Worm (Caenorhabditis elegans) whole organism, L4 larva: Measurements from ENCODE around the gene srh-36.

Source experiments
- F26F4.8 ChIP-seq: fragments of 200-800 bp; sonication (Bioruptor generic); conservative IDR thresholded peaks from 2 replicates; pipeline ENCODE4 v1.3.6; 2022; ENCODE audit warnings: missing genetic modification characterization, missing compliant biosample characterization
- R02D3.7 ChIP-seq: fragments of 150-350 bp; sonication (generic microtip); optimal IDR thresholded peaks from 3 replicates; lab custom pipeline; 2014; ENCODE audit warnings: missing biosample characterization, missing genetic modification characterization
- T26A8.4 ChIP-seq: fragments of 200-800 bp; sonication (Bioruptor generic); IDR thresholded peaks from 2 replicates; pipeline ENCODE4 v1.3.6; 2022; ENCODE audit warnings: missing genetic modification characterization, missing compliant biosample characterization
- Y105C5A.15 ChIP-seq: fragments of 200-800 bp; sonication (Bioruptor generic); IDR thresholded peaks from 2 replicates; pipeline ENCODE4 v1.3.6; 2022; ENCODE audit warnings: missing genetic modification characterization, missing compliant biosample characterization
- aha-1 ChIP-seq: fragments of 150-350 bp; peaks from one replicate; lab custom pipeline; 2014; ENCODE audit warnings: missing biosample characterization, missing genetic modification characterization
- ama-1 ChIP-seq: fragments of 150-350 bp; optimal IDR thresholded peaks from 2 replicates; lab custom pipeline; 2014; ENCODE audit warnings: inconsistent platforms, mixed read lengths
- arid-1 ChIP-seq: fragments of 200-800 bp; sonication (Bioruptor generic); conservative IDR thresholded peaks from 2 replicates; pipeline ENCODE4 v1.3.6; 2022; ENCODE audit warnings: missing genetic modification reagents, missing genetic modification characterization, missing compliant biosample characterization
- ceh-20 ChIP-seq: fragments of 200-800 bp; sonication (Bioruptor generic); IDR thresholded peaks from 2 replicates; pipeline ENCODE4 v1.3.6; 2022; ENCODE audit warnings: missing genetic modification reagents, missing genetic modification characterization, missing compliant biosample characterization
- ceh-62 ChIP-seq: sonication (generic microtip); optimal IDR thresholded peaks from 2 replicates; lab custom pipeline; 2017; ENCODE audit warnings: missing biosample characterization, missing genetic modification characterization
- ceh-82 ChIP-seq: sonication (generic microtip); optimal IDR thresholded peaks from 2 replicates; lab custom pipeline; 2017; ENCODE audit warnings: missing biosample characterization, missing genetic modification characterization
- cey-2 ChIP-seq: sonication (generic microtip); optimal IDR thresholded peaks from 3 replicates; lab custom pipeline; 2017; ENCODE audit warnings: missing genetic modification characterization, mild to moderate bottlenecking, missing compliant biosample characterization, antibody characterized with exemption, borderline replicate concordance; ENCODE audit not compliant: insufficient read depth
- daf-12 ChIP-seq: fragments of 150-350 bp; optimal IDR thresholded peaks from 2 replicates; lab custom pipeline; 2014; ENCODE audit warnings: missing biosample characterization, missing genetic modification reagents, missing genetic modification characterization
- daf-16 ChIP-seq, 3 experiments: sonication (generic microtip); optimal IDR thresholded peaks; 2 replicates each; lab custom pipeline; 2016 to 2017; ENCODE audit warnings: missing genetic modification characterization in 3 of 3, missing genetic modification reagents in 3 of 3, mild to moderate bottlenecking in 2 of 3, missing compliant biosample characterization in 2 of 3, missing biosample characterization in 1 of 3, moderate library complexity in 1 of 3
- duxl-1 ChIP-seq: sonication (generic microtip); optimal IDR thresholded peaks from 2 replicates; lab custom pipeline; 2016; ENCODE audit warnings: mild to moderate bottlenecking, missing genetic modification characterization, moderate library complexity, missing compliant biosample characterization; ENCODE audit not compliant: poor library complexity
- dve-1 ChIP-seq: sonication (generic microtip); optimal IDR thresholded peaks from 2 replicates; lab custom pipeline; 2017; ENCODE audit warnings: antibody characterized with exemption, mild to moderate bottlenecking, missing genetic modification characterization, missing compliant biosample characterization; ENCODE audit not compliant: insufficient read depth
- egl-43 ChIP-seq: fragments of 200-800 bp; sonication (Bioruptor generic); IDR thresholded peaks from 2 replicates; pipeline ENCODE4 v1.3.6; 2022; ENCODE audit warnings: missing genetic modification reagents, missing genetic modification characterization, missing compliant biosample characterization
- hlh-11 ChIP-seq: fragments of 200-800 bp; sonication (Bioruptor generic); optimal IDR thresholded peaks from 2 replicates; lab custom pipeline; 2018; ENCODE audit warnings: mild to moderate bottlenecking, missing genetic modification characterization, missing compliant biosample characterization
- hmg-1.1 ChIP-seq: fragments of 200-800 bp; sonication (Bioruptor generic); IDR thresholded peaks from 2 replicates; pipeline ENCODE4 v1.3.6; 2022; ENCODE audit warnings: missing genetic modification reagents, missing genetic modification characterization, missing compliant biosample characterization
- lin-1 ChIP-seq: fragments of 200-800 bp; sonication (Bioruptor generic); IDR thresholded peaks from 2 replicates; pipeline ENCODE4 v1.3.6; 2022; ENCODE audit warnings: missing genetic modification reagents, missing genetic modification characterization, missing compliant biosample characterization
- nhr-10 ChIP-seq: fragments of 150-350 bp; optimal IDR thresholded peaks from 2 replicates; lab custom pipeline; 2014; ENCODE audit warnings: missing biosample characterization, missing genetic modification characterization
- nhr-102 ChIP-seq: sonication (generic microtip); optimal IDR thresholded peaks from 2 replicates; lab custom pipeline; 2016; ENCODE audit warnings: mild to moderate bottlenecking, missing genetic modification characterization, moderate library complexity, missing compliant biosample characterization
- nhr-28 ChIP-seq: fragments of 150-350 bp; optimal IDR thresholded peaks from 2 replicates; lab custom pipeline; 2014; ENCODE audit warnings: missing biosample characterization, missing genetic modification characterization
- nhr-42 ChIP-seq: fragments of 200-800 bp; sonication (Bioruptor generic); IDR thresholded peaks from 2 replicates; pipeline ENCODE4 v1.3.6; 2022; ENCODE audit warnings: missing genetic modification characterization, missing compliant biosample characterization
- pqm-1 ChIP-seq: sonication (generic microtip); optimal IDR thresholded peaks from 2 replicates; lab custom pipeline; 2017; ENCODE audit warnings: missing biosample characterization, missing genetic modification characterization
- saeg-2 ChIP-seq: fragments of 200-800 bp; sonication (Bioruptor generic); IDR thresholded peaks from 2 replicates; pipeline ENCODE4 v1.3.6; 2022; ENCODE audit warnings: missing genetic modification reagents, missing genetic modification characterization, missing compliant biosample characterization
- set-16 ChIP-seq: fragments of 200-800 bp; sonication (Bioruptor generic); IDR thresholded peaks from 2 replicates; pipeline ENCODE4 v1.3.6; 2022; ENCODE audit warnings: missing genetic modification reagents, missing genetic modification characterization, missing compliant biosample characterization
- skn-1 ChIP-seq: fragments of 150-350 bp; optimal IDR thresholded peaks from 2 replicates; lab custom pipeline; 2014; ENCODE audit warnings: missing biosample characterization, missing genetic modification characterization
- unc-39 ChIP-seq: sonication (generic microtip); optimal IDR thresholded peaks from 2 replicates; lab custom pipeline; 2017; ENCODE audit warnings: missing biosample characterization, missing genetic modification characterization
- unc-62 ChIP-seq, 3 experiments: fragments of 150-350 bp in 1 of 3; sonication (generic microtip); optimal IDR thresholded peaks in 2 of 3; peaks in 1 of 3; 1 replicate in 1 of 3; 2 replicates in 2 of 3; lab custom pipeline; 2014 to 2017; ENCODE audit warnings: missing biosample characterization in 3 of 3, missing genetic modification characterization in 3 of 3, missing genetic modification reagents in 3 of 3, missing genotype in 1 of 3
- zip-11 ChIP-seq: fragments of 200-800 bp; sonication (Bioruptor generic); IDR thresholded peaks from 2 replicates; pipeline ENCODE4 v1.3.6; 2022; ENCODE audit warnings: missing genetic modification characterization, missing compliant biosample characterization

The srh-36 gene

DNA sequence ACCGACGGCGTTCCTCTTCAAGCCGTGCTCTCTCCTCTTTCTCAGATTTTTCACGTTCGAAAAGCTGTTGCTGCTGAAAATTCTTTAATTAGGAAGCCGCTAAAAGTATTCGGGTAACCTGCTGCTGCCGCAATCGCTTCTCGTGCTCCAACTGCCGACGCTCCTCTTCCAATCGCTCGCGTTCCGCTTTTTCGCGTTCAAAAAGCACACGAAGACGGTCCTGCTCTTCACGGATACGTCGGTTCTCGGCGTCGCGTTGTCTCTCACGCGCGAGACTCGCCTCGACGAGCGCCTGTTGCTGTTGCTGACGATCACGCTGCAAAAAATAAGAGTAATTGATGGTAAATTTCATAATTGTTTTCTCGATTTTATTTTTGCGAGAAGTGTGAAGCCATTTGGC lies 20.8 kb downstream of the srh-36 start:
- TF ChIP-seq F26F4.8 (GFP tag; lab: Robert Waterston, UW) = no peak
- TF ChIP-seq zip-11 = no peak
- peak; percentile 47 for TF ChIP-seq aha-1 (tag; lab: Kevin White, UChicago)
- peak in 1 of 2 experiments; percentile 17 for TF ChIP-seq daf-16 (GFP tag; optimal IDR thresholded peaks at IDR 0.05; lab: Kevin White, UChicago)
- no peak for TF ChIP-seq daf-16 (tag; optimal IDR thresholded peaks at IDR 0.05; lab: Kevin White, UChicago)
- peak; percentile 67 for TF ChIP-seq set-16
- TF ChIP-seq hmg-1.1 = no peak
- TF ChIP-seq lin-1 (GFP tag; lab: Robert Waterston, UW) = no peak
- TF ChIP-seq cey-2 = no peak

DNA sequence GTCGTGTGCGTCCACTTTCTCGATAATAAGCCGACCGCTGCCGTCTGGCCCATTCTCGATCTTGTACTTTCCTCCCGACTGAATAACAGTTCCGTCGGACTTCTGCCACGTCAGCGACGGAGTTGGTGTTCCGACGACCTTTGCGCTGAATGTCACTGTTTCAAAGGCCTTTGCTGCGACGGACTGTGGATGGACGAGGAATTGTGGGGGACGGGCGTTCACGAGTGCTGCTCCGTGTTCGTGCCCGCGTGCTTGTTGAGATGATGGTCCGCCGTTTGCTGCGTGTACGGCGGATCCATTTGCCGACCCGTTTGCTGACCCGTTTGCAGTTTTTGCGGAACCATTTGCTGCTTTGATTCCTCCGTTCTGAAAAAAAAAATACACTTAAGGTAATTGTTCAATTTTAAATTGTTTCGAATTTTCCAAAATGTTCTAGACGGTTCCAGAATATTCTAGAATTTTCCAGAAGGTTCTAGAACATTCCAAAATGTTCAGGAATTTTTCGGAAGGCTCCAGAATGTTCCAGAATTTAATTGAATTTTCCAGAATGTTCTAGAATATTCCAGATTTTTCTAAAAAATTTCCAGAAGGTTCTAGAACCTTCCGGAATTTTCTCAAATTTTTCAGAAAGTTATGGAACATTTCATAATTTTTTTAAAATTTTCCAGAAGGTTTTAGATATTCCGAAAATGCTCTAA lies 22.1 kb downstream of the srh-36 start:
- no peak for TF ChIP-seq lin-1 (GFP tag; lab: Robert Waterston, UW)
- TF ChIP-seq pqm-1 (tag; lab: Kevin White, UChicago) = no peak
- TF ChIP-seq set-16 = peak; percentile 53; the same call in 1 of the 2 replicates
- TF ChIP-seq unc-39 = no peak

DNA sequence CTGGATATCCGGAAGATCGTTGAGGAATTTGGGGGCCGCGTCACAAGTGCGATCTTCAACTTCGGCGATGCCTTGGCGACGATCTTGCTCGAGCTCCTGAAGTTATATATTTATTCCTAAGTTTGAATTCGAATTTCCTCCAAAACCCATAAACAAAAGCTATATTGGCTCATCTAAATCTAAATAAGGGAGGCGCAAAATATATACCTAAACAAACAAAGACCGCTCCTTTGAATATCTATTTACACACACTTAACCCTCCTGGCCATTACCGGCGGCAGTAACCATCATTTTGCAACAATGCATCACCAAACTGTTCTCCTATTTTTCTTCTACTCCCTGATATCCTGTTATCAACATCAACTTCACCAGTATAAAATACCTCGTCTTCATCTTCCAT lies 25.5 kb downstream of the srh-36 start, which contains the start of gene F54E2.2:
Gene F54E2.2, plus strand, starts transcription at position 301 of the 400 bp plus-strand sequence.
- TF ChIP-seq nhr-10 (tag; lab: Kevin White, UChicago) (no peak), nhr-102 (tag; lab: Kevin White, UChicago) (no peak), duxl-1 (tag; lab: Kevin White, UChicago) (no peak), R02D3.7 (tag; lab: Kevin White, UChicago) (no peak)

DNA sequence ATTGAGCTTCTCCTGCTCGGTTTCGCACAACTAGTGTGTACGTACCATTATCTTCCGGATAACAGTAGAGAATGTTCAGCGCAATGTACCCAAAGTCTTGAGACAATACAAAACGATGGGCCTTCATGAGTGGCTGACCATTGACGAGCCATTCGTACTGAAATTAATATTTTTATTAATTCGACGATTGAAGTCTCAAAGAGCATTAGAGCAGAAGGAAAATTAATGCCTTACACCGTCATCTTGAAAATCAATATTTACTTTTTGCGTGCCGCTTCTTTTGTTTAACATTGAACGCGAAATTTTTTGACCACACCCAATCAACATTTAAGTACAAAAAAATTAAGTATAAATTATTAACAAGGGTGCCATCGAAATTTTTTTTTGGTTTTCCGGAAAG lies 28.5 kb downstream of the srh-36 start:
- TF ChIP-seq lin-1 (GFP tag; lab: Robert Waterston, UW) (no peak), aha-1 (tag; lab: Kevin White, UChicago) (peak; percentile 66)

DNA sequence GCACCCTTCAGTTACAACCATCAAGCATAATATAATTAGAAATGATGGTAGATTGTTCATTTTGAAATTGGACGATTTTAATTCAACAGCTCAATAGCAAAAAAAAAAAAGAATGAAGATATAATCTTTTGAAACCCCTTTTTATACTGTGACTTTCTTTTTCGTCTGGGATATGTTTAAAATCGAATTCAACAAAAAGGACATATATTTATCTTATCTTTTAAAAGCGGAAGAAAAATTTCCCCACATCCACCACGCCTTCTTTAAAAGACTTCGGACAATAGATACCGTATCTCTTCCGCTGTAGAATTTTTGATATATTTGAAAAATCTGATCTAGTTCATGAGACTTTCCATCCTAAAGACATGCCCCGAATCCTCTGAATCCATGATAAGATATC lies 40.7 kb downstream of the srh-36 start, which contains the start of gene R05D8.11:
Gene R05D8.11, minus strand, starts transcription at position 101 of the 400 bp plus-strand sequence.
- TF ChIP-seq ama-1 (lab: Kevin White, UChicago) = no peak
- TF ChIP-seq nhr-28 (tag; lab: Kevin White, UChicago) = no peak
- no peak for TF ChIP-seq ceh-20 (GFP tag; lab: Robert Waterston, UW)
- no peak for TF ChIP-seq duxl-1 (tag; lab: Kevin White, UChicago)
- no peak for TF ChIP-seq unc-39
- TF ChIP-seq F26F4.8 (GFP tag; lab: Robert Waterston, UW) = no peak
- no peak for TF ChIP-seq T26A8.4 (GFP tag; lab: Robert Waterston, UW)
- no peak for TF ChIP-seq nhr-42
- no peak for TF ChIP-seq ceh-82
- TF ChIP-seq Y105C5A.15 (GFP tag; lab: Robert Waterston, UW) = no peak
- no peak for TF ChIP-seq hlh-11
- no peak for TF ChIP-seq saeg-2
- no peak for TF ChIP-seq arid-1
- no peak for TF ChIP-seq skn-1 (tag; lab: Kevin White, UChicago)
- TF ChIP-seq egl-43 = no peak
- TF ChIP-seq dve-1 (tag; lab: Kevin White, UChicago) = no peak
- no peak for TF ChIP-seq unc-62 (GFP tag; optimal IDR thresholded peaks at IDR 0.05 in 1 of 2; lab: Kevin White, UChicago)
- no peak for TF ChIP-seq unc-62 (tag; optimal IDR thresholded peaks at IDR 0.05; lab: Kevin White, UChicago)
- TF ChIP-seq ceh-62 (tag; lab: Kevin White, UChicago) = no peak
- no peak for TF ChIP-seq daf-12

DNA sequence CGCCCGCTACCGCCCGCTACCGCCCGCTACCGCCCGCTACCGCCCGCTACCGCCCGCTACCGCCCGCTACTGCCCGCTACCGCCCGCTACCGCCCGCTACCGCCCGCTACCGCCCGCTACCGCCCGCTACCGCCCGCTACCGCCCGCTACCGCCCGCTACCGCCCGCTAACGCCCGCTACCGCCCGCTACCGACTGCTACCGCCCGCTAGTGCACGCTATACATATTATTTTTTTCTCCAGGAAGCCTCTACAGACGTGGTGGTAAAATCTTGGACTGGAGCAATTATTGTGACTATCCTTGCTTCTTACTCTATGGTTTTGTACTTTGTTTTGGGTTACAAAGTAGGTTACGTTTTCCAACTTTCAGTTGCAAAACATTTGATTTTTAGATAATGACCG lies 43.0 kb downstream of the srh-36 start:
- peak; percentile 80 for TF ChIP-seq set-16
